Worm (Caenorhabditis elegans) whole organism, late embryonic: ENCODE measurements around the gene R151.10.

Experiments
- C08G9.2 ChIP-seq: sonication (generic microtip); optimal IDR thresholded peaks from 2 replicates; lab custom pipeline; 2016; ENCODE audit warnings: mild to moderate bottlenecking, missing genetic modification characterization, moderate library complexity, missing compliant biosample characterization
- Y22D7AL.16 ChIP-seq: sonication (generic microtip); optimal IDR thresholded peaks from 2 replicates; lab custom pipeline; 2016; ENCODE audit warnings: missing genetic modification characterization, missing compliant biosample characterization
- ama-1 ChIP-seq: fragments of 150-350 bp; optimal IDR thresholded peaks from 2 replicates; lab custom pipeline; 2014
- ceh-14 ChIP-seq: sonication (generic microtip); optimal IDR thresholded peaks from 2 replicates; lab custom pipeline; 2016; ENCODE audit warnings: missing genotype, missing genetic modification characterization, missing compliant biosample characterization
- ceh-18 ChIP-seq: sonication (generic microtip); optimal IDR thresholded peaks from 2 replicates; lab custom pipeline; 2016; ENCODE audit warnings: missing genetic modification characterization, missing compliant biosample characterization
- ceh-2 ChIP-seq: sonication (generic microtip); optimal IDR thresholded peaks from 2 replicates; lab custom pipeline; 2016; ENCODE audit warnings: missing genotype, missing genetic modification characterization, missing compliant biosample characterization
- ceh-22 ChIP-seq: sonication (generic microtip); optimal IDR thresholded peaks from 2 replicates; lab custom pipeline; 2017; ENCODE audit warnings: missing biosample characterization, missing genetic modification characterization
- ceh-24 ChIP-seq: sonication (generic microtip); optimal IDR thresholded peaks from 2 replicates; lab custom pipeline; 2016; ENCODE audit warnings: mild to moderate bottlenecking, missing genetic modification characterization, missing compliant biosample characterization
- ceh-30 ChIP-seq: fragments of 150-350 bp; optimal IDR thresholded peaks from 2 replicates; lab custom pipeline; 2014; ENCODE audit warnings: missing biosample characterization, missing genetic modification characterization
- ceh-31 ChIP-seq: sonication (generic microtip); optimal IDR thresholded peaks from 2 replicates; lab custom pipeline; 2016; ENCODE audit warnings: missing genetic modification characterization, missing compliant biosample characterization
- ceh-34 ChIP-seq: sonication (generic microtip); optimal IDR thresholded peaks from 2 replicates; lab custom pipeline; 2016; ENCODE audit warnings: mild to moderate bottlenecking, missing genetic modification characterization, missing compliant biosample characterization
- ceh-45 ChIP-seq: fragments of 200-800 bp; sonication (Bioruptor generic); IDR thresholded peaks from 2 replicates; pipeline ENCODE4 v1.3.6; 2022; ENCODE audit warnings: missing genetic modification reagents, missing genetic modification characterization, missing compliant biosample characterization
- ceh-48 ChIP-seq: sonication (generic microtip); optimal IDR thresholded peaks from 2 replicates; lab custom pipeline; 2016; ENCODE audit warnings: missing genetic modification characterization, inconsistent platforms, missing compliant biosample characterization
- che-1 ChIP-seq: sonication (generic microtip); optimal IDR thresholded peaks from 2 replicates; lab custom pipeline; 2016; ENCODE audit warnings: mild to moderate bottlenecking, missing genetic modification characterization, missing compliant biosample characterization
- dve-1 ChIP-seq: sonication (generic microtip); optimal IDR thresholded peaks from 2 replicates; lab custom pipeline; 2017; ENCODE audit warnings: antibody characterized with exemption, mild to moderate bottlenecking, missing genetic modification characterization, missing compliant biosample characterization
- elt-2 ChIP-seq: sonication (generic microtip); optimal IDR thresholded peaks from 2 replicates; lab custom pipeline; 2016; ENCODE audit warnings: missing genetic modification reagents, missing genetic modification characterization, missing compliant biosample characterization
- ets-4 ChIP-seq: sonication (generic microtip); optimal IDR thresholded peaks from 2 replicates; lab custom pipeline; 2016; ENCODE audit warnings: missing genetic modification characterization, missing compliant biosample characterization
- eyg-1 ChIP-seq: sonication (generic microtip); optimal IDR thresholded peaks from 2 replicates; lab custom pipeline; 2016; ENCODE audit warnings: missing genotype, missing genetic modification characterization, missing compliant biosample characterization
- fkh-6 ChIP-seq: sonication (generic microtip); optimal IDR thresholded peaks from 2 replicates; lab custom pipeline; 2016; ENCODE audit warnings: missing genetic modification characterization, missing compliant biosample characterization
- hlh-13 ChIP-seq: fragments of 200-800 bp; sonication (Bioruptor generic); optimal IDR thresholded peaks from 2 replicates; lab custom pipeline; 2018; ENCODE audit warnings: mild to moderate bottlenecking, missing genetic modification characterization, missing compliant biosample characterization
- hlh-30 ChIP-seq: sonication (generic microtip); optimal IDR thresholded peaks from 2 replicates; lab custom pipeline; 2017; ENCODE audit warnings: antibody characterized with exemption, missing genetic modification characterization, missing compliant biosample characterization; ENCODE audit not compliant: insufficient read depth
- lim-6 ChIP-seq: sonication (generic microtip); optimal IDR thresholded peaks from 2 replicates; lab custom pipeline; 2016; ENCODE audit warnings: missing genetic modification characterization, missing compliant biosample characterization
- lin-11 ChIP-seq: fragments of 200-800 bp; sonication (Bioruptor generic); optimal IDR thresholded peaks from 2 replicates; lab custom pipeline; 2018; ENCODE audit warnings: mild to moderate bottlenecking, missing genetic modification characterization, missing compliant biosample characterization
- mec-3 ChIP-seq: sonication (generic microtip); optimal IDR thresholded peaks from 2 replicates; lab custom pipeline; 2016; ENCODE audit warnings: borderline replicate concordance, missing genetic modification characterization, missing compliant biosample characterization
- nfya-1 ChIP-seq: sonication (generic microtip); optimal IDR thresholded peaks from 2 replicates; lab custom pipeline; 2017; ENCODE audit warnings: missing genetic modification characterization, mild to moderate bottlenecking, missing compliant biosample characterization, antibody characterized with exemption, moderate library complexity
- nhr-232 ChIP-seq: sonication (generic microtip); optimal IDR thresholded peaks from 2 replicates; lab custom pipeline; 2016; ENCODE audit warnings: missing genetic modification characterization, missing compliant biosample characterization
- npax-4 ChIP-seq: sonication (generic microtip); optimal IDR thresholded peaks from 2 replicates; lab custom pipeline; 2016; ENCODE audit warnings: missing genetic modification characterization, missing compliant biosample characterization
- pax-1 ChIP-seq: fragments of 150-350 bp; optimal IDR thresholded peaks from 2 replicates; lab custom pipeline; 2014; ENCODE audit warnings: missing biosample characterization, missing genetic modification characterization
- pha-2 ChIP-seq: sonication (generic microtip); optimal IDR thresholded peaks from 2 replicates; lab custom pipeline; 2017; ENCODE audit warnings: mild to moderate bottlenecking, missing genetic modification characterization, missing compliant biosample characterization
- pha-4 ChIP-seq: fragments of 150-350 bp; optimal IDR thresholded peaks from 2 replicates; lab custom pipeline; 2018; ENCODE audit warnings: missing biosample characterization, missing genetic modification reagents, missing genetic modification characterization
- pros-1 ChIP-seq: fragments of 150-350 bp; optimal IDR thresholded peaks from 2 replicates; lab custom pipeline; 2014; ENCODE audit warnings: missing biosample characterization, missing genetic modification reagents, missing genetic modification characterization
- ref-2 ChIP-seq: sonication (generic microtip); optimal IDR thresholded peaks from 2 replicates; lab custom pipeline; 2016; ENCODE audit warnings: missing genetic modification characterization, missing compliant biosample characterization
- rnt-1 ChIP-seq: sonication (generic microtip); optimal IDR thresholded peaks from 2 replicates; lab custom pipeline; 2016; ENCODE audit warnings: missing genetic modification characterization, missing compliant biosample characterization
- sdc-2 ChIP-seq: sonication (generic microtip); optimal IDR thresholded peaks from 2 replicates; lab custom pipeline; 2016; ENCODE audit warnings: missing genotype, missing genetic modification characterization, missing compliant biosample characterization
- sox-4 ChIP-seq: sonication (generic microtip); optimal IDR thresholded peaks from 2 replicates; lab custom pipeline; 2017; ENCODE audit warnings: mild to moderate bottlenecking, missing genetic modification characterization, inconsistent platforms, missing compliant biosample characterization
- tbx-2 ChIP-seq: sonication (generic microtip); optimal IDR thresholded peaks from 2 replicates; lab custom pipeline; 2016; ENCODE audit warnings: missing genetic modification characterization, missing compliant biosample characterization
- unc-42 ChIP-seq: sonication (generic microtip); optimal IDR thresholded peaks from 2 replicates; lab custom pipeline; 2016; ENCODE audit warnings: missing genotype, missing genetic modification characterization, missing compliant biosample characterization
- unc-55 ChIP-seq: sonication (generic microtip); optimal IDR thresholded peaks from 2 replicates; lab custom pipeline; 2017; ENCODE audit warnings: missing biosample characterization, missing genetic modification reagents, missing genetic modification characterization
- unc-86 ChIP-seq: sonication (generic microtip); optimal IDR thresholded peaks from 2 replicates; lab custom pipeline; 2016; ENCODE audit warnings: missing genetic modification characterization, missing compliant biosample characterization
- zip-5 ChIP-seq: sonication (generic microtip); optimal IDR thresholded peaks from 2 replicates; lab custom pipeline; 2016; ENCODE audit warnings: missing genetic modification characterization, missing compliant biosample characterization
- ztf-16 ChIP-seq: sonication (generic microtip); optimal IDR thresholded peaks from 2 replicates; lab custom pipeline; 2017; ENCODE audit warnings: missing genetic modification characterization, missing compliant biosample characterization

R151.10 gene

ce11 chrIII:7189581-7190128, 41.1 kb downstream of the R151.10 start, which contains the start of gene rps-21:
Gene rps-21 (minus strand): TSS chrIII:7189631.
- TF ChIP-seq nfya-1 (tag; lab: Kevin White, UChicago) (peak; percentile 81), lin-11 (no peak), unc-86 (tag; lab: Kevin White, UChicago) (peak; percentile 22), eyg-1 (tag; lab: Kevin White, UChicago) (no peak), unc-42 (tag; lab: Kevin White, UChicago) (peak; percentile 88), elt-2 (peak; percentile 21), ceh-22 (no peak), hlh-30 (tag; lab: Kevin White, UChicago) (no peak), che-1 (no peak), ceh-45 (GFP tag; lab: Robert Waterston, UW) (no peak), mec-3 (no peak), ceh-34 (tag; lab: Kevin White, UChicago) (peak; percentile 47), pax-1 (tag; lab: Kevin White, UChicago) (no peak), rnt-1 (tag; lab: Kevin White, UChicago) (peak; percentile 19), Y22D7AL.16 (no peak), ceh-31 (tag; lab: Kevin White, UChicago) (peak; percentile 71), pha-2 (tag; lab: Kevin White, UChicago) (peak; percentile 20), ref-2 (tag; lab: Kevin White, UChicago) (peak; percentile 11), dve-1 (no peak), lim-6 (tag; lab: Kevin White, UChicago) (no peak), tbx-2 (tag; lab: Kevin White, UChicago) (peak; percentile 69), ceh-30 (no peak), unc-55 (GFP tag; lab: Kevin White, UChicago) (peak; percentile 32), npax-4 (tag; lab: Kevin White, UChicago) (no peak), ceh-14 (tag; lab: Kevin White, UChicago) (peak; percentile 6), ceh-48 (peak; percentile 19), ceh-18 (tag; lab: Kevin White, UChicago) (peak; percentile 45), pha-4 (tag; lab: Kevin White, UChicago) (no peak)

ce11 chrIII:7188300-7189052, 42.3 kb downstream of the R151.10 start, which contains the start of the genes F37C12.21 and F37C12.10:
Gene F37C12.21 (plus strand): TSS chrIII:7188357.
Gene F37C12.10 (minus strand): TSS chrIII:7188384.
- TF ChIP-seq sox-4 (tag; lab: Kevin White, UChicago) (no peak), elt-2 (peak; percentile 49), ztf-16 (no peak), ceh-24 (tag; lab: Kevin White, UChicago) (no peak)

ce11 chrIII:7185473-7185872, 45.3 kb downstream of the R151.10 start, which contains the start of gene F37C12.14:
Gene F37C12.14 (minus strand): TSS chrIII:7185573.
- TF ChIP-seq ceh-14 (tag; lab: Kevin White, UChicago) (no peak), ama-1 (lab: Kevin White, UChicago) (no peak), che-1 (no peak), nfya-1 (tag; lab: Kevin White, UChicago) (no peak), fkh-6 (tag; lab: Kevin White, UChicago) (no peak), unc-86 (tag; lab: Kevin White, UChicago) (no peak), ets-4 (tag; lab: Kevin White, UChicago) (no peak), hlh-13 (GFP tag; lab: Kevin White, UChicago) (no peak), pha-2 (tag; lab: Kevin White, UChicago) (no peak), lin-11 (no peak)

ce11 chrIII:7184022-7184421, 46.7 kb downstream of the R151.10 start, which contains the start of gene yju-2:
Gene yju-2 (plus strand): TSS chrIII:7184336.
- peak; percentile 26 for TF ChIP-seq zip-5 (tag; lab: Kevin White, UChicago)
- TF ChIP-seq pros-1, result no peak
- TF ChIP-seq fkh-6 (tag; lab: Kevin White, UChicago), result no peak
- TF ChIP-seq ref-2 (tag; lab: Kevin White, UChicago), result peak; percentile 47
- TF ChIP-seq sdc-2 (tag; lab: Kevin White, UChicago), result peak; percentile 2
- TF ChIP-seq nfya-1 (tag; lab: Kevin White, UChicago), result peak; percentile 27
- peak; percentile 66 for TF ChIP-seq ceh-31 (tag; lab: Kevin White, UChicago)
- TF ChIP-seq ets-4 (tag; lab: Kevin White, UChicago), result peak; percentile 22
- TF ChIP-seq ceh-34 (tag; lab: Kevin White, UChicago), result no peak
- peak; percentile 57 for TF ChIP-seq tbx-2 (tag; lab: Kevin White, UChicago)
- no peak for TF ChIP-seq unc-86 (tag; lab: Kevin White, UChicago)
- TF ChIP-seq ceh-2 (tag; lab: Kevin White, UChicago), result peak; percentile 51
- peak; percentile 21 for TF ChIP-seq C08G9.2 (tag; lab: Kevin White, UChicago)
- TF ChIP-seq unc-42 (tag; lab: Kevin White, UChicago), result peak; percentile 14
- no peak for TF ChIP-seq nhr-232 (tag; lab: Kevin White, UChicago)
